Fruit fly (Drosophila melanogaster) whole organism: ENCODE measurements around the gene mxc.

ENCODE experiments used
- CG8478 ChIP-seq: fragments of >200 bp; optimal IDR thresholded peaks from 2 replicates; lab custom pipeline; 2018; ENCODE audit warnings: inconsistent platforms
- Dll ChIP-seq: fragments of >200 bp; optimal IDR thresholded peaks from 2 replicates; lab custom pipeline; 2017
- EcR ChIP-seq, 2 experiments: fragments of >200 bp; optimal IDR thresholded peaks; 2 replicates each; lab custom pipeline; 2017; ENCODE audit warnings: missing biosample characterization in 2 of 2, missing genetic modification characterization in 2 of 2, missing genetic modification reagents in 2 of 2
- pan ChIP-seq: fragments of >200 bp; optimal IDR thresholded peaks from 2 replicates; lab custom pipeline; 2017
- psq ChIP-seq: fragments of >200 bp; optimal IDR thresholded peaks from 2 replicates; lab custom pipeline; 2017
- usp ChIP-seq: fragments of >200 bp; optimal IDR thresholded peaks from 2 replicates; lab custom pipeline; 2017; ENCODE audit warnings: missing biosample characterization, missing genetic modification characterization, mixed read lengths

DNA sequence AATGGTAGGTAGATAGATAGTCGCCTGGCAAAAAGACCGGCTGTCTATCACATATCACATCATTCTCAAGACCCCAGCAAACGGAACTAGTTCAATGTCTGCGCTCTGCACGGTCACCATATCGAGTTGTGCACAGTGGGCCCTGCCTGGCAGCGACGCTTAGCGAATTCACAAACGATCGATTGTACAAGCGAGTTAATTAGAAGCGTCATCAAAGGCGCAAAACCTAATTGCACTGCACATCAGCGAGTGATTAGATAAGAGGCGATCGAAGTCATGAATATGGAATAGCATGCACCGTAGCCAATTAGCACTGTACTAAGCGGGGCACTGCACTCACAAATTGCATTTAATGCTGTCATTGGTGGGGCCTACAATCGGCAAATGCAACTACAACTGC lies 22.8 kb downstream of the mxc start:
- TF ChIP-seq CG8478 (lab: Kevin White, UChicago) (no peak), usp (GFP tag; lab: Kevin White, UChicago) (no peak), psq (lab: Kevin White, UChicago) (no peak), EcR (GFP tag; optimal IDR thresholded peaks at IDR 0.05; lab: Kevin White, UChicago) (peak in 1 of 2 experiments; percentile 48), Dll (lab: Kevin White, UChicago) (no peak), pan (lab: Kevin White, UChicago) (no peak)
